Worm (Caenorhabditis elegans) whole organism, L4/young adult: Measurements from ENCODE around the gene Y39A3CL.4.

ENCODE experiments used
- dao-5 ChIP-seq: sonication (generic microtip); optimal IDR thresholded peaks from 2 replicates; lab custom pipeline; 2016; ENCODE audit warnings: missing genotype, missing genetic modification characterization, moderate library complexity, missing compliant biosample characterization
- him-1 ChIP-seq: sonication (generic microtip); optimal IDR thresholded peaks from 2 replicates; lab custom pipeline; 2016; ENCODE audit warnings: missing genotype, missing genetic modification reagents, missing genetic modification characterization, missing compliant biosample characterization

DNA sequence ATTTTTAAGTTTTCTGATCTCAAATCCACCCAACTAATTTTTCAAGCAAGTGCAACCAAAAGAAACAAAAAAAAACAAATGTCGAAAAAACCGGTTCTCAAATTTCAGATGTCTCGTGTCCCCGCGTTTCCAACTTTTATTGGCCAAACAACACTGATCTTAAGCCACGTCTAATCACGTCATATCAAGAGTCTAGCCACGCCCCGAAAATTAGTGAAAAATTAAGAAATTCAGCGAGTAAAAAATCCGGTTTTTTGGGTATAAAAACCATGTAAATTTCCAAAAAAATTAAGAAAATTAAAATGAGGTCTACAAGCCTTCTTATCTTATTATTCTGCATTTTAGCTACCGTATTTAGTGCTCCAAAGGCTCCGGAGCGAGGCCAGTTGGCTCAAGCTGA lies 14.6 kb downstream of the Y39A3CL.4 start, which contains the start of gene cnc-6:
- no peak for TF ChIP-seq him-1 (tag; lab: Kevin White, UChicago)
- TF ChIP-seq dao-5 = no peak
